Worm (Caenorhabditis elegans) whole organism, L3 larva: Measurements from ENCODE around the gene C17F4.12.

ENCODE experiments used
- aly-2 ChIP-seq: fragments of 150-350 bp; optimal IDR thresholded peaks from 2 replicates; lab custom pipeline; 2014; ENCODE audit warnings: missing biosample characterization, missing genetic modification characterization
- ceh-9 ChIP-seq: sonication (generic microtip); optimal IDR thresholded peaks from 2 replicates; lab custom pipeline; 2018; ENCODE audit warnings: missing biosample characterization, missing genetic modification characterization
- lin-39 ChIP-seq: fragments of 150-350 bp; optimal IDR thresholded peaks from 2 replicates; lab custom pipeline; 2018; ENCODE audit warnings: missing biosample characterization, missing genetic modification reagents, missing genetic modification characterization
- mdl-1 ChIP-seq: fragments of 150-350 bp; optimal IDR thresholded peaks from 2 replicates; lab custom pipeline; 2014; ENCODE audit warnings: missing biosample characterization, missing genetic modification characterization
- nhr-12 ChIP-seq: fragments of 150-350 bp; optimal IDR thresholded peaks from 2 replicates; lab custom pipeline; 2014; ENCODE audit warnings: missing biosample characterization, missing genetic modification characterization
- nhr-28 ChIP-seq: fragments of 150-350 bp; optimal IDR thresholded peaks from 2 replicates; lab custom pipeline; 2014; ENCODE audit warnings: missing biosample characterization, missing genetic modification characterization
- pha-4 ChIP-seq: fragments of 150-350 bp; optimal IDR thresholded peaks from 2 replicates; lab custom pipeline; 2014; ENCODE audit warnings: missing biosample characterization, missing genetic modification reagents, missing genetic modification characterization
- pqm-1 ChIP-seq: fragments of 150-350 bp; optimal IDR thresholded peaks from 2 replicates; lab custom pipeline; 2017; ENCODE audit warnings: missing biosample characterization, missing genetic modification characterization, inconsistent platforms
- ztf-11 ChIP-seq: fragments of 150-350 bp; optimal IDR thresholded peaks from 2 replicates; lab custom pipeline; 2014; ENCODE audit warnings: missing biosample characterization, missing genetic modification characterization
- ztf-4 ChIP-seq: fragments of 150-350 bp; optimal IDR thresholded peaks from 2 replicates; lab custom pipeline; 2014; ENCODE audit warnings: missing biosample characterization, missing genetic modification characterization

DNA sequence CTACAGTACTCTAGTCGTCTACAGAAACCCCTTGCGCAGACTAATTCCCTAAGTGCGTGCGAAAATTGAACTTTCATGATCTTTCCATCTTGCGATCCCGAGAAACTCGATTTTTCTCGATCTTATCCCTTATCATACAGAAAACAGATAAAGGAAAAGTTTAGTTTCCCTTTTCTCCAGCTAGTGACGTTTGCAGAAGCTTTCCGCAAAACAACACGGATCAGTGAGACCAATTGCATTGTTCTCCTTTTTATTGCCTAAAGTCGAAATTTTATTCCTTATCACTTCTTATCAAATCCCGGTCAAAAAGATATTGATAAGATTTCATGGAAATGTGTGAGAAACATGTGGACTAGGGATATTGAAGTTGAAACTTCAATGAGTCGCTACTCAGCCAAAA lies 2.1 kb downstream of the C17F4.12 start:
- TF ChIP-seq lin-39 (tag; lab: Kevin White, UChicago) (no peak), pqm-1 (tag; lab: Kevin White, UChicago) (no peak), ztf-11 (tag; lab: Kevin White, UChicago) (no peak), ceh-9 (tag; lab: Kevin White, UChicago) (no peak), nhr-28 (tag; lab: Kevin White, UChicago) (no peak), ztf-4 (tag; lab: Kevin White, UChicago) (no peak), mdl-1 (tag; lab: Kevin White, UChicago) (no peak), aly-2 (tag; lab: Kevin White, UChicago) (no peak), nhr-12 (tag; lab: Kevin White, UChicago) (no peak), pha-4 (no peak)
